Worm (Caenorhabditis elegans): ENCODE results near the gene F16B12.6.

- TF ChIP-seq lin-39 (tag; optimal IDR thresholded peaks at IDR 0.05): no peak
- no peak for TF ChIP-seq nhr-25 (tag; optimal IDR thresholded peaks at IDR 0.05)
- no peak for TF ChIP-seq nhr-23 (tag; optimal IDR thresholded peaks at IDR 0.05)
- no peak for TF ChIP-seq ztf-1 (GFP tag; conservative IDR thresholded peaks at IDR 0.05)
- TF ChIP-seq egl-27 (tag; optimal IDR thresholded peaks at IDR 0.05): no peak
- no peak for TF ChIP-seq snpc-4 (tag; optimal IDR thresholded peaks at IDR 0.05)
- no peak for TF ChIP-seq aly-2 (tag; optimal IDR thresholded peaks at IDR 0.05)
- TF ChIP-seq unc-62 (GFP tag; optimal IDR thresholded peaks at IDR 0.05): no peak
- no peak for TF ChIP-seq nhr-11 (tag; optimal IDR thresholded peaks at IDR 0.05)
Measured at ce11 chrX:14090990-14091389, 11.1 kb upstream of the F16B12.6 start.

Measured in whole organism, L2 larva.